Worm (Caenorhabditis elegans) whole organism, late embryonic: ENCODE measurements around the gene glb-14.

Experiments used
- C38D4.7 ChIP-seq: fragments of 200-800 bp; sonication (Bioruptor generic); optimal IDR thresholded peaks from 2 replicates; lab custom pipeline; 2018; ENCODE audit warnings: mild to moderate bottlenecking, missing genetic modification characterization, moderate library complexity, missing compliant biosample characterization
- K02D7.2 ChIP-seq: sonication (generic microtip); optimal IDR thresholded peaks from 2 replicates; lab custom pipeline; 2017; ENCODE audit warnings: mild to moderate bottlenecking, missing genetic modification characterization, missing compliant biosample characterization
- ceh-48 ChIP-seq: sonication (generic microtip); optimal IDR thresholded peaks from 2 replicates; lab custom pipeline; 2016; ENCODE audit warnings: missing genetic modification characterization, inconsistent platforms, missing compliant biosample characterization
- ceh-9 ChIP-seq: sonication (generic microtip); optimal IDR thresholded peaks from 2 replicates; lab custom pipeline; 2016; ENCODE audit warnings: mild to moderate bottlenecking, missing genetic modification characterization, inconsistent platforms, missing compliant biosample characterization
- che-1 ChIP-seq: sonication (generic microtip); optimal IDR thresholded peaks from 2 replicates; lab custom pipeline; 2016; ENCODE audit warnings: mild to moderate bottlenecking, missing genetic modification characterization, missing compliant biosample characterization
- hlh-30 ChIP-seq: sonication (generic microtip); optimal IDR thresholded peaks from 2 replicates; lab custom pipeline; 2017; ENCODE audit warnings: antibody characterized with exemption, missing genetic modification characterization, missing compliant biosample characterization; ENCODE audit not compliant: insufficient read depth
- hlh-8 ChIP-seq: sonication (generic microtip); optimal IDR thresholded peaks from 2 replicates; lab custom pipeline; 2016; ENCODE audit warnings: missing genotype, missing genetic modification characterization, missing compliant biosample characterization
- lin-11 ChIP-seq: fragments of 200-800 bp; sonication (Bioruptor generic); optimal IDR thresholded peaks from 2 replicates; lab custom pipeline; 2018; ENCODE audit warnings: mild to moderate bottlenecking, missing genetic modification characterization, missing compliant biosample characterization
- nhr-11 ChIP-seq: fragments of 150-350 bp; optimal IDR thresholded peaks from 2 replicates; lab custom pipeline; 2014; ENCODE audit warnings: missing biosample characterization, missing genetic modification characterization
- pha-4 ChIP-seq: fragments of 150-350 bp; optimal IDR thresholded peaks from 2 replicates; lab custom pipeline; 2018; ENCODE audit warnings: missing biosample characterization, missing genetic modification reagents, missing genetic modification characterization
- pqm-1 ChIP-seq: sonication (generic microtip); optimal IDR thresholded peaks from 2 replicates; lab custom pipeline; 2016; ENCODE audit warnings: missing genetic modification characterization, missing compliant biosample characterization
- rnt-1 ChIP-seq: sonication (generic microtip); optimal IDR thresholded peaks from 2 replicates; lab custom pipeline; 2016; ENCODE audit warnings: missing genetic modification characterization, missing compliant biosample characterization
- sox-4 ChIP-seq: sonication (generic microtip); optimal IDR thresholded peaks from 2 replicates; lab custom pipeline; 2017; ENCODE audit warnings: mild to moderate bottlenecking, missing genetic modification characterization, inconsistent platforms, missing compliant biosample characterization
- tbx-2 ChIP-seq: sonication (generic microtip); optimal IDR thresholded peaks from 2 replicates; lab custom pipeline; 2016; ENCODE audit warnings: missing genetic modification characterization, missing compliant biosample characterization

- TF ChIP-seq ceh-9 (tag; lab: Kevin White, UChicago), result no peak
- no peak for TF ChIP-seq K02D7.2 (tag; lab: Kevin White, UChicago)
- TF ChIP-seq hlh-30, result no peak
- TF ChIP-seq tbx-2, result no peak
- TF ChIP-seq pqm-1 (tag; lab: Kevin White, UChicago), result no peak
- no peak for TF ChIP-seq hlh-8
- no peak for TF ChIP-seq lin-11
- no peak for TF ChIP-seq C38D4.7 (GFP tag; lab: Kevin White, UChicago)
- no peak for TF ChIP-seq sox-4 (tag; lab: Kevin White, UChicago)
- no peak for TF ChIP-seq ceh-48
- no peak for TF ChIP-seq pha-4 (tag; lab: Kevin White, UChicago)
- no peak for TF ChIP-seq nhr-11 (tag; lab: Kevin White, UChicago)
- TF ChIP-seq che-1, result no peak
- no peak for TF ChIP-seq rnt-1 (tag; lab: Kevin White, UChicago)
Measured at ce11 chrV:15572613-15573012, 27.8 kb upstream of the glb-14 start, which contains the start of gene fbxa-94.
